Fruit fly (Drosophila melanogaster): ENCODE results near the gene sd.

sd gene

dm6 chrX:15837530-15837929 is 33.4 kb downstream of the sd start, which contains the start of gene CG8565:
TSS of gene CG8565 (plus strand) at chrX:15837830.
- TF ChIP-seq Dll (optimal IDR thresholded peaks at IDR 0.05) (no peak), psq (optimal IDR thresholded peaks at IDR 0.05) (no peak), pan (optimal IDR thresholded peaks at IDR 0.05) (no peak), EcR (GFP tag; optimal IDR thresholded peaks at IDR 0.05) (no peak), usp (GFP tag; optimal IDR thresholded peaks at IDR 0.05) (no peak), CG8478 (optimal IDR thresholded peaks at IDR 0.05) (no peak)

DNA sequence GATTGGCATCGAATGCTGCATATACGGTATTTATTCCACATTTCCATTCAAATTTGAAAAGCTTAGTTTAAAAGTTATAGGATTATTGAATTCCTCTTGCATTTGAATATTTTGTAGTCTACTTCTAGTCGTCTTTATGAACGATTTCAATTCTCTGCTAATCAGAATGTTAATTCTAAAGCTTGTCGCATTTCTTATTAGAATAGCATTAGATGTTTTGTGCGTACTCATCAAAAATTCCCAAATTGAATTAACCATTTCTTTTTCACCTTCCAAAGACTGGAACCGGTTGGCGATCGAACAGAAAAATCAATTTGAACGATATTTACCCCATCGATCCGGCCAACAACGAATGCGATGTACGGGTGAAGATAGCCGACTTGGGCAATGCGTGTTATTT is 35.8 kb downstream of the sd start:
- no peak for TF ChIP-seq EcR (GFP tag; optimal IDR thresholded peaks at IDR 0.05)
- TF ChIP-seq Dll (optimal IDR thresholded peaks at IDR 0.05), result no peak
- TF ChIP-seq usp (GFP tag; optimal IDR thresholded peaks at IDR 0.05), result no peak
- TF ChIP-seq pan (optimal IDR thresholded peaks at IDR 0.05), result no peak
- TF ChIP-seq psq (optimal IDR thresholded peaks at IDR 0.05), result no peak
- TF ChIP-seq CG8478 (optimal IDR thresholded peaks at IDR 0.05), result no peak

dm6 chrX:15841346-15841745 is 37.2 kb downstream of the sd start:
- no peak for TF ChIP-seq pan (optimal IDR thresholded peaks at IDR 0.05)
- no peak for TF ChIP-seq EcR (GFP tag; optimal IDR thresholded peaks at IDR 0.05)
- TF ChIP-seq psq (optimal IDR thresholded peaks at IDR 0.05), result no peak
- no peak for TF ChIP-seq usp (GFP tag; optimal IDR thresholded peaks at IDR 0.05)
- no peak for TF ChIP-seq CG8478 (optimal IDR thresholded peaks at IDR 0.05)
- TF ChIP-seq Dll (optimal IDR thresholded peaks at IDR 0.05), result no peak

DNA sequence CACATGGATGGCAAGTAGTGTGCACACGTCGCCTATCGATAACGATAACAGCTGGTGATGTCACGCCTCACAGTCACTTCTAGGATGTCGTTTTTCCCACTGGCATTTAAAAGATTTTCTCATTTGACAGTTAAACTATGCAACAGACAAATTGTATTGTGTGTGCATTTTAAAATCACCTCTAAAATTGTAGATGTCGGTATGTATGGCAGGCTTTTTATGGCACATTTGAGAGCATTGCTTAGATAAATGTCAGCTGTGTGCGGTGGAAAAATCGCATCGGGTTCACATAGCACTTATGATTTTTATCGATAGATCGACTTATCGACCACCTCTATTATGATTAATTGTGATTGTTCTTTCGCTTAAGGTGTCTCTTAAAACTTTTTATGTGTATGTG is 40.0 kb downstream of the sd start, which contains the start of the genes ArgRS and CG8578:
TSS of gene ArgRS (minus strand) at position 7 of the 400 bp plus-strand sequence.
TSS of gene CG8578 (plus strand) at position 338 of the 400 bp plus-strand sequence.
- TF ChIP-seq Dll (optimal IDR thresholded peaks at IDR 0.05) (no peak), pan (optimal IDR thresholded peaks at IDR 0.05) (no peak), CG8478 (optimal IDR thresholded peaks at IDR 0.05) (no peak), EcR (GFP tag; optimal IDR thresholded peaks at IDR 0.05) (no peak), psq (optimal IDR thresholded peaks at IDR 0.05) (no peak), usp (GFP tag; optimal IDR thresholded peaks at IDR 0.05) (no peak)

dm6 chrX:15849021-15849420 is 44.9 kb downstream of the sd start, which contains the start of gene sun:
TSS of gene sun (minus strand) at chrX:15849258.
- TF ChIP-seq psq (optimal IDR thresholded peaks at IDR 0.05) (no peak), EcR (GFP tag; optimal IDR thresholded peaks at IDR 0.05) (no peak), usp (GFP tag; optimal IDR thresholded peaks at IDR 0.05) (no peak), pan (optimal IDR thresholded peaks at IDR 0.05) (no peak), CG8478 (optimal IDR thresholded peaks at IDR 0.05) (no peak), Dll (optimal IDR thresholded peaks at IDR 0.05) (no peak)

dm6 chrX:15852815-15853542 is 48.8 kb downstream of the sd start, which contains the start of the genes UBL3 and CG15914:
TSS of gene UBL3 (minus strand) at chrX:15853175.
TSS of gene CG15914 (plus strand) at chrX:15853421.
- TF ChIP-seq Dll (optimal IDR thresholded peaks at IDR 0.05) (no peak), CG8478 (optimal IDR thresholded peaks at IDR 0.05) (no peak), pan (optimal IDR thresholded peaks at IDR 0.05) (no peak), usp (GFP tag; optimal IDR thresholded peaks at IDR 0.05) (no peak), psq (optimal IDR thresholded peaks at IDR 0.05) (no peak), EcR (GFP tag; optimal IDR thresholded peaks at IDR 0.05) (no peak)

- TF ChIP-seq EcR (GFP tag; optimal IDR thresholded peaks at IDR 0.05) (no peak), usp (GFP tag; optimal IDR thresholded peaks at IDR 0.05) (no peak), CG8478 (optimal IDR thresholded peaks at IDR 0.05) (no peak), pan (optimal IDR thresholded peaks at IDR 0.05) (no peak), Dll (optimal IDR thresholded peaks at IDR 0.05) (no peak), psq (optimal IDR thresholded peaks at IDR 0.05) (no peak)
These were observed 53.6 kb downstream of the sd start, which contains the start of the genes CG46440 and Myb for dm6 chrX:15857601-15858284. TSS of gene CG46440 (minus strand) at chrX:15857823. TSS of gene Myb (minus strand) at chrX:15857823.

DNA sequence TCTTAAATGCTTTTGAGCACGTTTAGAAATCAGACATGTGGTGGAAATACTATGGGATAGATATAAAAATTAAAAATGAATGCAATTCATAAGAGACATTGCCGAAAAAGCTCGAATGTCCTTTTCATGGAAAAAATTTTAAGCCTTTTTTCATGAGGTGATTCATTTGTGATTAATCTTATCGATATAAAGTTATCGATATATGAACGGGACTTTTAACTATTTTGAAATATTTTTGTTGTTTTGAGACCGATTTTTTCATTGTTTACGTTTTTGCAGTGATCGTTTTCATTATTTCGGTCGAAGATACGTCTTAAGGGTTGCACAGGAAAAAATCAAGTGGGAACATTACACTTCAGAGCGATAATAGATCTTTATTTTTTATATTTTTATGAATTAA is 55.2 kb downstream of the sd start, which contains the start of gene AlkB:
TSS of gene AlkB (minus strand) at position 101 of the 400 bp plus-strand sequence.
- TF ChIP-seq usp (GFP tag; optimal IDR thresholded peaks at IDR 0.05), result no peak
- TF ChIP-seq psq (optimal IDR thresholded peaks at IDR 0.05), result no peak
- no peak for TF ChIP-seq pan (optimal IDR thresholded peaks at IDR 0.05)
- TF ChIP-seq CG8478 (optimal IDR thresholded peaks at IDR 0.05), result no peak
- no peak for TF ChIP-seq EcR (GFP tag; optimal IDR thresholded peaks at IDR 0.05)
- no peak for TF ChIP-seq Dll (optimal IDR thresholded peaks at IDR 0.05)

DNA sequence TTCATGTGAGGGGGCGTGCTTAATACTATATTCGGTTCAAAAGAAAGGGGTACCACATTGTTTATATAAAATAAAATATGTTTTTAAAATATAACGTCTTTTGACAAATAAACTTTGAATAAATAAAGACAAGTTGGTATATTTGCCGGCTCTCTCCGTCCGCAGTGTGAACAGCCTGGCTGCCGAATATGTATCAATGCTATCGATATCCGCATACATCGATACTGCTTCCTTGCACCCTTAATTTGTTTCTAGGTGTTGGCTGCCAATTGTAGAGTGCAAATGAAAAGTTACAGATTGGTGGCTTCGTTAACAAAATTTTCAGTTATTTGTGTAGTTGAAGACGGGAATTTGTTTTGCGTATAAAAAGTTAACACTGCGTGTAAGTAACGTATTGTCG is 55.7 kb downstream of the sd start, which contains the start of gene Gbeta13F:
TSS of gene Gbeta13F (plus strand) at position 247 of the 400 bp plus-strand sequence.
- TF ChIP-seq EcR (GFP tag; optimal IDR thresholded peaks at IDR 0.05) (no peak), psq (optimal IDR thresholded peaks at IDR 0.05) (no peak), Dll (optimal IDR thresholded peaks at IDR 0.05) (no peak), pan (optimal IDR thresholded peaks at IDR 0.05) (no peak), usp (GFP tag; optimal IDR thresholded peaks at IDR 0.05) (no peak), CG8478 (optimal IDR thresholded peaks at IDR 0.05) (no peak)

DNA sequence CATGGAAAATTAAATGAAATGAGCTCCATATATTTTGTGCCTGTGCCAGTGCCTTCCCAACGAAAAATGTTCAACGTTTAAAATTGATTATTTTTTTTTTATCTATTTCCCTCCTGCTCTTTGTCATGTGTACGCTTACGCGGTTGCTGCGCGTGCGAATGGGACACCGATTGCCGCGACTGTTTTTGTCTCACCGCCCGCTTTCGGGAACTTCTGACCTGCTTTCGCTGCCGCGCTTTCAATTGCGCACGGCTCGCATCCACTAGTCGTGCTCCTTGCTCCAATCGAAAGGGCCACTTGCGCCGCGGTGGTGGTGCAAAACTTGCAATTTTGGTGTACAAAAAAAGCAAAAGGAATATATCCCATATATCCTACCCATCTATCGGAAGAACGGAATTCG is 56.3 kb downstream of the sd start:
- TF ChIP-seq usp (GFP tag; optimal IDR thresholded peaks at IDR 0.05) (no peak), CG8478 (optimal IDR thresholded peaks at IDR 0.05) (peak; percentile 99)

DNA sequence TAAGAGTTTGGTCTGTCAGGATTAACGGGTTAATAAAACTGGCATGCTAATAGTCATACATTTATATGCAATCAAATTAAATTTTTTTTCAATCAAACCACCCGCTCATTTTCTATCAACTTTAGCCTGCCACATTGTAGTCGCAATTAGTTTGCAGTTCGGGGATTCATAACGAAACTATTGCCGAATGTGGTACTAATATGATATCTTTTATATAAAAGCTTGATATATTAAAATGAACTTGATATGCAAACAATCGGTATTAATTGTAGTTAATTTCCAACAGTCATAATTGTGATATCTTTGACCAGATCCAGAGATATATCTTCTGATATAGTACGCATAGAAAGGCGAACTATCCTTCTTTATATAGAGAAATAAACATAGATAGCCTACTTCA is 61.9 kb downstream of the sd start:
- no peak for TF ChIP-seq usp (GFP tag; optimal IDR thresholded peaks at IDR 0.05)
- no peak for TF ChIP-seq pan (optimal IDR thresholded peaks at IDR 0.05)
- no peak for TF ChIP-seq Dll (optimal IDR thresholded peaks at IDR 0.05)
- TF ChIP-seq psq (optimal IDR thresholded peaks at IDR 0.05), result no peak
- TF ChIP-seq EcR (GFP tag; optimal IDR thresholded peaks at IDR 0.05), result no peak
- TF ChIP-seq CG8478 (optimal IDR thresholded peaks at IDR 0.05), result no peak

Data from whole organism.